Worm (Caenorhabditis elegans): ENCODE results near the gene ZK1320.9.

DNA sequence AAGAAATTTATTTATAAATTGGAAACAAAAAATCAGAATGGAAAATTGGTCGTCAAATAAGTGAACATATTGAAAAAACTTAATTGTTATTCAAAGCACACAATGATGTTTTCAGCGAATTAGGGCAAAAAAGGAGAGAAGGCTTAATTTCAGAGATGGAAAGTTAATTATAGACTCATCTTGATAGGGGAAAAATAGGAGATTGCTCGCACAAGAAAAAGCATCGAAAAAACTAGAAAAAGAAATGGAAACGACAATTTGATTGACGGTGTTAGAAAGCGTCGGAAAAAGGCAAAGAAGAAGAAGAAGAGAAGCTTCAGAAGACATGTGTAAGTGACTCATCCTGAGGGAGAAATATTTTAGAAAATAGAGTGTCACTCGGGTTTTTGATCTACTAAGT is 9.4 kb upstream of the ZK1320.9 start:
- TF ChIP-seq W03F9.2 (tag; optimal IDR thresholded peaks at IDR 0.05): no peak
- TF ChIP-seq him-1 (tag; optimal IDR thresholded peaks at IDR 0.05): no peak
- no peak for TF ChIP-seq dao-5 (tag; optimal IDR thresholded peaks at IDR 0.05)
